Worm (Caenorhabditis elegans) whole organism, young adult: ENCODE results near the gene C17E7.4.

Experiments
- B0261.1 ChIP-seq: sonication (generic microtip); optimal IDR thresholded peaks from 2 replicates; lab custom pipeline; 2016; ENCODE audit warnings: mild to moderate bottlenecking, missing genetic modification characterization, moderate library complexity, missing compliant biosample characterization
- C17E4.6 ChIP-seq: fragments of 200-800 bp; sonication (Bioruptor generic); IDR thresholded peaks from 2 replicates; pipeline ENCODE4 v1.3.6; 2022; ENCODE audit warnings: missing genetic modification reagents, missing genetic modification characterization, missing compliant biosample characterization
- F22D6.2 ChIP-seq: sonication (generic microtip); optimal IDR thresholded peaks from 2 replicates; lab custom pipeline; 2016; ENCODE audit warnings: mild to moderate bottlenecking, missing genetic modification characterization, missing compliant biosample characterization
- F23B12.7 ChIP-seq: sonication (generic microtip); optimal IDR thresholded peaks from 2 replicates; lab custom pipeline; 2017; ENCODE audit warnings: missing genetic modification characterization, mild to moderate bottlenecking, missing compliant biosample characterization, antibody characterized with exemption, moderate library complexity; ENCODE audit not compliant: insufficient read depth
- F49E8.2 ChIP-seq: sonication (generic microtip); optimal IDR thresholded peaks from 3 replicates; lab custom pipeline; 2017; ENCODE audit warnings: missing genetic modification characterization, mild to moderate bottlenecking, missing compliant biosample characterization, antibody characterized with exemption, moderate library complexity; ENCODE audit not compliant: insufficient read depth
- F52B5.7 ChIP-seq: sonication (generic microtip); optimal IDR thresholded peaks from 2 replicates; lab custom pipeline; 2016; ENCODE audit warnings: mild to moderate bottlenecking, missing genetic modification characterization, missing compliant biosample characterization
- F57C9.4 ChIP-seq: sonication (generic microtip); optimal IDR thresholded peaks from 2 replicates; lab custom pipeline; 2017; ENCODE audit warnings: mild to moderate bottlenecking, missing genetic modification characterization, missing compliant biosample characterization
- Y53F4B.3 ChIP-seq: fragments of 200-800 bp; sonication (Bioruptor generic); IDR thresholded peaks from 2 replicates; pipeline ENCODE4 v1.3.6; 2022; ENCODE audit warnings: missing genetic modification reagents, missing genetic modification characterization, missing compliant biosample characterization
- Y56A3A.18 ChIP-seq: fragments of 200-800 bp; sonication (Bioruptor generic); IDR thresholded peaks from 2 replicates; pipeline ENCODE4 v1.3.6; 2022; ENCODE audit warnings: missing genetic modification reagents, missing genetic modification characterization, missing compliant biosample characterization
- Y79H2A.3 ChIP-seq: fragments of 200-800 bp; sonication (Bioruptor generic); conservative IDR thresholded peaks from 2 replicates; pipeline ENCODE4 v1.3.6; 2022; ENCODE audit warnings: missing genetic modification reagents, missing genetic modification characterization, missing compliant biosample characterization
- atf-7 ChIP-seq: sonication (generic microtip); optimal IDR thresholded peaks from 2 replicates; lab custom pipeline; 2017; ENCODE audit warnings: mild to moderate bottlenecking, missing genetic modification characterization, missing compliant biosample characterization
- attf-5 ChIP-seq: fragments of 200-800 bp; sonication (Bioruptor generic); optimal IDR thresholded peaks from 2 replicates; lab custom pipeline; 2018; ENCODE audit warnings: mild to moderate bottlenecking, missing genetic modification characterization, missing compliant biosample characterization
- attf-6 ChIP-seq: fragments of 200-800 bp; sonication (Bioruptor generic); IDR thresholded peaks from 2 replicates; pipeline ENCODE4 v1.3.6; 2022; ENCODE audit warnings: missing genetic modification reagents, missing genetic modification characterization, missing compliant biosample characterization
- bed-1 ChIP-seq: fragments of 200-800 bp; sonication (Bioruptor generic); IDR thresholded peaks from 2 replicates; pipeline ENCODE4 v1.3.6; 2022; ENCODE audit warnings: missing genetic modification reagents, missing genetic modification characterization, missing compliant biosample characterization
- cebp-2 ChIP-seq: fragments of 200-800 bp; sonication (Bioruptor generic); IDR thresholded peaks from 2 replicates; pipeline ENCODE4 v1.3.6; 2022; ENCODE audit warnings: missing genetic modification characterization, missing compliant biosample characterization
- ceh-58 ChIP-seq: fragments of 200-800 bp; sonication (Bioruptor generic); IDR thresholded peaks from 2 replicates; pipeline ENCODE4 v1.3.6; 2022; ENCODE audit warnings: missing genetic modification characterization, missing compliant biosample characterization
- chd-7 ChIP-seq: sonication (generic microtip); optimal IDR thresholded peaks from 2 replicates; lab custom pipeline; 2016; ENCODE audit warnings: mild to moderate bottlenecking, missing genetic modification characterization, moderate library complexity, missing compliant biosample characterization
- die-1 ChIP-seq: sonication (generic microtip); optimal IDR thresholded peaks from 2 replicates; lab custom pipeline; 2016; ENCODE audit warnings: missing genotype, mild to moderate bottlenecking, missing genetic modification characterization, missing compliant biosample characterization
- dox-1 ChIP-seq: fragments of 200-800 bp; sonication (Bioruptor generic); IDR thresholded peaks from 2 replicates; pipeline ENCODE4 v1.3.6; 2022; ENCODE audit warnings: missing genetic modification reagents, missing genetic modification characterization, missing compliant biosample characterization
- egl-18 ChIP-seq: fragments of 200-800 bp; sonication (Bioruptor generic); IDR thresholded peaks from 2 replicates; pipeline ENCODE4 v1.3.6; 2022; ENCODE audit warnings: missing genetic modification reagents, missing genetic modification characterization, missing compliant biosample characterization
- egrh-3 ChIP-seq: fragments of 200-800 bp; sonication (Bioruptor generic); IDR thresholded peaks from 2 replicates; pipeline ENCODE4 v1.3.6; 2022; ENCODE audit warnings: missing genetic modification reagents, missing genetic modification characterization, missing compliant biosample characterization
- ets-4 ChIP-seq: fragments of 200-800 bp; sonication (Bioruptor generic); optimal IDR thresholded peaks from 2 replicates; lab custom pipeline; 2018; ENCODE audit warnings: mild to moderate bottlenecking, missing genetic modification characterization, missing compliant biosample characterization
- fkh-3 ChIP-seq: sonication (generic microtip); optimal IDR thresholded peaks from 2 replicates; lab custom pipeline; 2016; ENCODE audit warnings: mild to moderate bottlenecking, missing genetic modification characterization, missing compliant biosample characterization
- gei-17 ChIP-seq: fragments of 200-800 bp; sonication (Bioruptor generic); optimal IDR thresholded peaks from 2 replicates; lab custom pipeline; 2018; ENCODE audit warnings: mild to moderate bottlenecking, missing genetic modification characterization, missing compliant biosample characterization
- hlh-12 ChIP-seq: sonication (generic microtip); optimal IDR thresholded peaks from 2 replicates; lab custom pipeline; 2016; ENCODE audit warnings: missing genetic modification characterization, missing compliant biosample characterization
- hmg-1.2 ChIP-seq: fragments of 200-800 bp; sonication (Bioruptor generic); IDR thresholded peaks from 2 replicates; pipeline ENCODE4 v1.3.6; 2022; ENCODE audit warnings: missing genetic modification reagents, missing genetic modification characterization, missing compliant biosample characterization
- lag-1 ChIP-seq: fragments of 200-800 bp; sonication (Bioruptor generic); IDR thresholded peaks from 2 replicates; pipeline ENCODE4 v1.3.6; 2022; ENCODE audit warnings: missing genetic modification reagents, missing genetic modification characterization, missing compliant biosample characterization
- let-526 ChIP-seq: fragments of 200-800 bp; sonication (Bioruptor generic); IDR thresholded peaks from 2 replicates; pipeline ENCODE4 v1.3.6; 2022; ENCODE audit warnings: missing genetic modification reagents, missing genetic modification characterization, missing compliant biosample characterization
- lin-26 ChIP-seq: fragments of 200-800 bp; sonication (Bioruptor generic); IDR thresholded peaks from 2 replicates; pipeline ENCODE4 v1.3.6; 2022; ENCODE audit warnings: missing genetic modification reagents, missing genetic modification characterization, missing compliant biosample characterization
- lir-1 ChIP-seq: fragments of 200-800 bp; sonication (Bioruptor generic); conservative IDR thresholded peaks from 2 replicates; pipeline ENCODE4 v1.3.6; 2022; ENCODE audit warnings: missing genetic modification reagents, missing genetic modification characterization, missing compliant biosample characterization
- madf-10 ChIP-seq: sonication (generic microtip); optimal IDR thresholded peaks from 2 replicates; lab custom pipeline; 2016; ENCODE audit warnings: mild to moderate bottlenecking, missing genetic modification characterization, missing compliant biosample characterization
- madf-3 ChIP-seq: fragments of 200-800 bp; sonication (Bioruptor generic); IDR thresholded peaks from 2 replicates; pipeline ENCODE4 v1.3.6; 2022; ENCODE audit warnings: missing genetic modification reagents, missing genetic modification characterization, missing compliant biosample characterization
- mel-28 ChIP-seq: sonication (generic microtip); optimal IDR thresholded peaks from 2 replicates; lab custom pipeline; 2016; ENCODE audit warnings: borderline replicate concordance, mild to moderate bottlenecking, missing genetic modification characterization, missing compliant biosample characterization
- mes-4 ChIP-seq: sonication (generic microtip); optimal IDR thresholded peaks from 2 replicates; lab custom pipeline; 2016; ENCODE audit warnings: missing genotype, missing genetic modification characterization, missing compliant biosample characterization
- nfyb-1 ChIP-seq: fragments of 200-800 bp; sonication (Bioruptor generic); IDR thresholded peaks from 2 replicates; pipeline ENCODE4 v1.3.6; 2022; ENCODE audit warnings: missing genetic modification reagents, missing genetic modification characterization, missing compliant biosample characterization
- nhr-120 ChIP-seq: fragments of 200-800 bp; sonication (Bioruptor generic); IDR thresholded peaks from 2 replicates; pipeline ENCODE4 v1.3.6; 2022; ENCODE audit warnings: missing genetic modification characterization, missing compliant biosample characterization
- nhr-179 ChIP-seq: sonication (generic microtip); optimal IDR thresholded peaks from 2 replicates; lab custom pipeline; 2016; ENCODE audit warnings: mild to moderate bottlenecking, missing genetic modification characterization, missing compliant biosample characterization
- pha-4 ChIP-seq: fragments of 150-350 bp; sonication (generic microtip); optimal IDR thresholded peaks from 2 replicates; lab custom pipeline; 2014; ENCODE audit warnings: missing biosample characterization, missing genetic modification reagents, missing genetic modification characterization
- sea-2 ChIP-seq: fragments of 200-800 bp; sonication (Bioruptor generic); IDR thresholded peaks from 2 replicates; pipeline ENCODE4 v1.3.6; 2022; ENCODE audit warnings: missing genetic modification characterization, missing compliant biosample characterization
- snpc-3.4 ChIP-seq: sonication (generic microtip); optimal IDR thresholded peaks from 2 replicates; lab custom pipeline; 2017; ENCODE audit warnings: missing genetic modification characterization, mild to moderate bottlenecking, missing compliant biosample characterization, antibody characterized with exemption, moderate library complexity, missing genotype, missing genetic modification reagents
- snpc-4 ChIP-seq, 5 experiments: fragments of 150-350 bp in 1 of 5; sonication (generic microtip) in 4 of 5; optimal IDR thresholded peaks; 2 replicates each; lab custom pipeline; 2014 to 2018; ENCODE audit warnings: missing genetic modification characterization in 5 of 5, missing biosample characterization in 3 of 5, antibody characterized with exemption in 2 of 5, mild to moderate bottlenecking in 2 of 5, missing compliant biosample characterization in 2 of 5, missing genotype in 2 of 5, moderate library complexity in 2 of 5, missing genetic modification reagents in 1 of 5
- unc-62 ChIP-seq: fragments of 150-350 bp; optimal IDR thresholded peaks from 2 replicates; lab custom pipeline; 2014; ENCODE audit warnings: missing biosample characterization, missing genetic modification reagents, missing genetic modification characterization
- zim-3 ChIP-seq: sonication (generic microtip); optimal IDR thresholded peaks from 2 replicates; lab custom pipeline; 2017; ENCODE audit warnings: mild to moderate bottlenecking, missing genetic modification characterization, moderate library complexity, missing compliant biosample characterization
- ztf-18 ChIP-seq: sonication (generic microtip); optimal IDR thresholded peaks from 2 replicates; lab custom pipeline; 2016; ENCODE audit warnings: missing genotype, mild to moderate bottlenecking, missing genetic modification characterization, missing compliant biosample characterization
- ztf-28 ChIP-seq: fragments of 200-800 bp; sonication (Bioruptor generic); IDR thresholded peaks from 2 replicates; pipeline ENCODE4 v1.3.6; 2022; ENCODE audit warnings: missing genetic modification reagents, missing genetic modification characterization, missing compliant biosample characterization

The C17E7.4 gene

ce11 chrV:3865273-3865672, 27.4 kb upstream of the C17E7.4 start:
- TF ChIP-seq F22D6.2 (tag; lab: Kevin White, UChicago) (no peak), ztf-18 (tag; lab: Kevin White, UChicago) (no peak), ets-4 (GFP tag; lab: Kevin White, UChicago) (no peak), sea-2 (no peak), nhr-179 (tag; lab: Kevin White, UChicago) (no peak), F52B5.7 (no peak), C17E4.6 (GFP tag; lab: Robert Waterston, UW) (no peak), die-1 (tag; lab: Kevin White, UChicago) (no peak), egrh-3 (no peak), snpc-4 (GFP tag; optimal IDR thresholded peaks at IDR 0.05; lab: Kevin White, UChicago) (no peak), snpc-4 (tag; optimal IDR thresholded peaks at IDR 0.05; lab: Kevin White, UChicago) (no peak), lir-1 (GFP tag; lab: Robert Waterston, UW) (no peak), ztf-28 (GFP tag; lab: Robert Waterston, UW) (no peak), zim-3 (no peak), atf-7 (tag; lab: Kevin White, UChicago) (no peak), madf-3 (GFP tag; lab: Robert Waterston, UW) (no peak), dox-1 (no peak)
- TF ChIP-seq, all 124 proteins: peak for 0

DNA sequence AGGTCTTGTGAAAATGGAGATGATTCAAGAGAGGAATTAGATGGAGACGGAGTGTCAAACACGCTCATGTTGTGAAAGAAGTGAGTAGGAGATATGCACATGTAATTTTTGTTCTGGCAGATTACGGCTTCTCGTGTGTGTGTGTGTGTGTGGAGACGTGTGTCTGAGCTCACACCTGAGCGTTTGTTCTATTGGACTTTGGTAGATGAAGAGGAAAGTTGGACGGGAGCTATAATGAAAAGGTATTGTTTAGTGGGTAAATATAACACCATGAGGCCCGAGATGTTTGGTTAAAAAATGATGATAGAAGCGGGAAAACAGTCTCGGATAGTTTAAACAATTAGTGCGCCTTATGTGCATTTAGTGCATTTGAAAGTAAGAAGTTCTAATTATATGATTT, 23.7 kb upstream of the C17E7.4 start, which contains the start of gene nhr-157:
Gene nhr-157, minus strand, starts transcription at position 101 of the 400 bp plus-strand sequence.
- TF ChIP-seq gei-17 (GFP tag; lab: Kevin White, UChicago): no peak
- TF ChIP-seq mel-28: no peak
- no peak for TF ChIP-seq fkh-3 (tag; lab: Kevin White, UChicago)
- no peak for TF ChIP-seq Y56A3A.18
- TF ChIP-seq ceh-58 (GFP tag; lab: Robert Waterston, UW): no peak
- TF ChIP-seq egl-18 (GFP tag; lab: Robert Waterston, UW): no peak
- TF ChIP-seq dox-1: no peak
- TF ChIP-seq attf-6: no peak
- TF ChIP-seq attf-5 (GFP tag; lab: Kevin White, UChicago): no peak
- no peak for TF ChIP-seq F52B5.7

ce11 chrV:3870359-3870758, 22.3 kb upstream of the C17E7.4 start:
- TF ChIP-seq hmg-1.2 (GFP tag; lab: Robert Waterston, UW) (no peak), pha-4 (tag; lab: Kevin White, UChicago) (no peak), hlh-12 (tag; lab: Kevin White, UChicago) (no peak), lag-1 (GFP tag; lab: Robert Waterston, UW) (no peak), F22D6.2 (tag; lab: Kevin White, UChicago) (no peak), F23B12.7 (tag; lab: Kevin White, UChicago) (no peak), cebp-2 (GFP tag; lab: Robert Waterston, UW) (no peak), attf-5 (GFP tag; lab: Kevin White, UChicago) (no peak), Y53F4B.3 (GFP tag; lab: Robert Waterston, UW) (no peak), mes-4 (tag; lab: Kevin White, UChicago) (no peak), snpc-3.4 (tag; lab: Kevin White, UChicago) (no peak)

DNA sequence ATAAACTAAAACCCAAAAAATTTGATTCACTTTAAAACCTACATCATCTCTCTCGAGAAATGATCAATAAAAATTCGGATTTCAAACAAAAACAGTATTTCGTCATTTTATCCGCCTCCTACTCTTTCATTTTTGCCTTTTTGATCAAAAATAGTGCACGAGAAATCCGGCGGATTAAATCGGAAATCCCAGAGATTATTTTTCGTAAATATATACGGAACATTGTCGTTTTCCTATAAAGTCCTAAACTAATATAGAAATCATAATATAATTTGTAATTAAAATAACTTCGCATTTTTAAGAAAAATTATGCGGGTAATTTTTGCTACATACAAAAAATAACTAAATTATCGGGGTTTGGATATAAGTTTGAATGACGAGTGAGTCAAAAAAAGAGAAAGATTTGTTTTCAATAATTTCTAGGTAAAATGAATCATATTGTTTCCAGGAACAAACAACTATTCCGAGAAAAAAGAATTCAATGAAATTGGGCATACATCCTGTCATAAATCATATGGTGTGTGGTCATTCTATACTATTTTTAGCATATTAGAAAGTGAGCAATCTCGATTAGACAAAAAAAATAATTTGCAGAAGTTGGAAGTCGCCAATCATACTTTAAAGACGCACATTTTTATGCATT, 18.4 kb upstream of the C17E7.4 start, which contains the start of gene nhr-158:
Gene nhr-158, minus strand, starts transcription at position 51 of the 643 bp plus-strand sequence.
- TF ChIP-seq unc-62 (GFP tag; lab: Kevin White, UChicago): no peak
- no peak for TF ChIP-seq B0261.1 (tag; lab: Kevin White, UChicago)
- no peak for TF ChIP-seq chd-7 (tag; lab: Kevin White, UChicago)
- TF ChIP-seq lin-26 (GFP tag; lab: Robert Waterston, UW): no peak
- TF ChIP-seq attf-5 (GFP tag; lab: Kevin White, UChicago): no peak
- TF ChIP-seq F49E8.2 (tag; lab: Kevin White, UChicago): no peak
- TF ChIP-seq bed-1 (GFP tag; lab: Robert Waterston, UW): no peak
- TF ChIP-seq C17E4.6 (GFP tag; lab: Robert Waterston, UW): no peak
- TF ChIP-seq let-526 (GFP tag; lab: Robert Waterston, UW): no peak
- TF ChIP-seq nfyb-1 (GFP tag; lab: Robert Waterston, UW): no peak
- TF ChIP-seq F57C9.4: no peak
- no peak for TF ChIP-seq nhr-120 (GFP tag; lab: Robert Waterston, UW)
- no peak for TF ChIP-seq madf-10 (tag; lab: Kevin White, UChicago)
- no peak for TF ChIP-seq Y79H2A.3
